Fruit fly (Drosophila melanogaster): ENCODE measurements around the gene tst.

DNA sequence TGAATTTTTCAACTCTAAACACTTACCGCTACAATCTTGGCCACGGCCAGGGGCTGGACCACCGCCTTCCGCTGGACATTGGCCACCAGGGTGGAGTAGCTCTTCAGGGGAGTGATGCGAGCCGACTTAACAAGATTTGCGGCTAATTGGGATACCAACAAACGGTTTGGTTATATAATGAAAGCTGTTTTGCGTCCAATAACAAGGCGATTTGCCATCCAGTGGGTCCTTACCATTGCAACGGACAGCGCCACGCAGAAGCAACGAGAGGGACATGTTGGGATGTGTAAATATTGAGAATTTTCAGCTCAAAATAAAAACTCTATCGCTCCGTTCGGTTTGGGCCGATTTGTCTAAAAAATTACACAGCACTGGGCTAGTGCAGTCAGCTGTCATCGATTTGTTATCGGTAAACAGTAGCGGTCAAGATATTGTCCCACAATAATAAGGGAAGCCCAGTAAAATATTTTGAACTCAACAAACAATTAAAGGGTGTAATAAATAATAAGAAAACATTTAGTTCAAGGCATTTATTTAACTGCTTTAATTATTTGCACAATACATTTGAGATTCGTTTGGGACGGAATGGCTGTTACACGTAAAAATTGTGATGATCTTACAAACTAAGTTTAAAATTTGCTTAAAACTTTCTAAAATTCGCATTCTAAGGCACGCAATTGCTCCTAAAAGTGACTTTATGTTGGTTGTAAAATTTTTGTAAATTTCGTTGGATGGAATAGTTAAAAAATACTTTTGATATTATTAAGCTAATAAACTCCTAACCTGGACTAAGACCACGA lies 12.2 kb downstream of the tst start, which contains the start of gene SdhD:
- TF ChIP-seq usp (GFP tag; optimal IDR thresholded peaks at IDR 0.05), result no peak
- TF ChIP-seq psq (optimal IDR thresholded peaks at IDR 0.05), result no peak
- no peak for TF ChIP-seq CG8478 (optimal IDR thresholded peaks at IDR 0.05)
- TF ChIP-seq pan (optimal IDR thresholded peaks at IDR 0.05), result no peak
- no peak for TF ChIP-seq EcR (GFP tag; optimal IDR thresholded peaks at IDR 0.05)
- no peak for TF ChIP-seq Dll (optimal IDR thresholded peaks at IDR 0.05)
